Fruit fly (Drosophila melanogaster): ENCODE measurements around the gene CG13639.

CG13639 gene

DNA sequence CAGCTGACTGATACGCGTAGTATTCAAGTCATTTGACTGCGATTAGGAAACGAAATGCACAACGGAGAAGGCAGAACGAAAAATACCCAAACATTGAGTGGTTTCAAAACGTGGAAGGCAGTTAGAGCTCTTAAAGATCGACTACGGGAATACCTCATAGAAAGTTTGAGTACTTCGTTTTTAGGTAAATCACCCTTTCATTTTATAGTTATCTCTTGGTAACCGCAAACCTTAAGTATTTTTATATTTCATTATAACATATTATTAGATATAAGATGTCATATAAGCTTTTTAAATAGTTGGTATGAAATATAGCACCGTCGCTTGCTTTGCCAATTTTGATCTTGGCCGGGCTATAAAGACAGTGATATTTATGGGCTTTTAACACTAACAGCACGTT is 15.0 kb downstream of the CG13639 start:
- peak; percentile 56 for TF ChIP-seq noc (tag; optimal IDR thresholded peaks at IDR 0.05)

DNA sequence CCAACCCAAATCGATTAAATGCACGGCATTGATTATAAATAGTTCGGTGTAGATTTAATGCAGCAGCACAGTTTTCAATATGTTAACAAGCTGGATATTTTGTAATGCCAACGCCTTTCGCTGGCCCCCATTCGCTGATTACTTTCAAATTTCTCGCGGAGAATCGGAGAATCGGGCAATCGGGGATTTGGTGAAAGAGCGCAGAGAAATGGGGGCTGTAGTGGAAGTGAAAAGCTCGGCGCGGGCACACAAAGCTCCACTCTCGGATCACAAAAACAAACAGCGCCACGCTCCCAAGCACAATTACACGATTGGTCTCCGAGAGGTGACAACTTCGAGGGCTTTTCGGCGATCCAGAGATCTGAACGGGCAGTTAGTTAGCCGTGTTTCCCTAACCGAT is 18.5 kb downstream of the CG13639 start, which contains the start of gene Esp:
Esp (plus strand) TSS at position 301 of the 400 bp plus-strand sequence.
- TF ChIP-seq noc (tag; optimal IDR thresholded peaks at IDR 0.05): no peak

DNA sequence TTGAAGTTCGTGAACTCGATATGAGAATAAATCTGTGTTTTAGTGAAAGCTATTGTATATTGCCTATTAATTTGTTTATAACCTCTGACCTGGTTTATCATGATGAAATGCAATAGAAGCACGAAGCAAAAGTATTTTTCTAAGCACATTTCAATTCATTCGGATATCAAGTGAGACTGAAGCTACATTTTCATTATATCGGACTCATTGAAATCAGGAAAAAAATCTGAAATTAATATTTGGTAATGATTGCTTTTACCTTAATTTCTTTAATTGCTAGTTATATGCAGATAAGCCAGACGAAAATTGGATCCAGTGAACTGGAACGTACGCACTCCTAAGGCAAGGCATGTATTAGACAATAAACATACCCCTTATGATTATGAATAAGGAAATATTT is 19.1 kb downstream of the CG13639 start, which contains the start of gene CG33658:
CG33658 (minus strand) TSS at position 101 of the 400 bp plus-strand sequence.
- no peak for TF ChIP-seq noc (tag; optimal IDR thresholded peaks at IDR 0.05)

DNA sequence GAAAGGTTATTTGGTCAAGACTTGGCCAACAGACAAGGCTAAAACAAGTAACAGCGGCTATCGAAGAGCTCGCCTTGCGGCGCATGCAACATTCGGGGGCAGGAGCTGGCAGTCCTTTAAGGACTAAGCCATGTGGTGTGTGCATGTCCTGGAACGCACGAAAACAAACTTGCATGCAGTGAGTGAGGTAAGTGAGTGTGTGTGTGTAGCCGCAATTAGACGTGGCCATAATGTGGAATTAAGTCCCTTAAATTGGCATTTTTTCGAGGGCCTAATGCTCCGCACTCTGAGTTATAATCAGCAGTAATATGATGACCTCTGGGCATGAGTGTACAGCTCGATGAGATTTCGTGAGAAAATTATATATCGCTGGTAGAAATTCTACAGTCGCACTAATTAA is 26.5 kb downstream of the CG13639 start, which contains the start of gene sosie:
sosie (plus strand) TSS at position 301 of the 400 bp plus-strand sequence.
- TF ChIP-seq noc (tag; optimal IDR thresholded peaks at IDR 0.05): no peak

DNA sequence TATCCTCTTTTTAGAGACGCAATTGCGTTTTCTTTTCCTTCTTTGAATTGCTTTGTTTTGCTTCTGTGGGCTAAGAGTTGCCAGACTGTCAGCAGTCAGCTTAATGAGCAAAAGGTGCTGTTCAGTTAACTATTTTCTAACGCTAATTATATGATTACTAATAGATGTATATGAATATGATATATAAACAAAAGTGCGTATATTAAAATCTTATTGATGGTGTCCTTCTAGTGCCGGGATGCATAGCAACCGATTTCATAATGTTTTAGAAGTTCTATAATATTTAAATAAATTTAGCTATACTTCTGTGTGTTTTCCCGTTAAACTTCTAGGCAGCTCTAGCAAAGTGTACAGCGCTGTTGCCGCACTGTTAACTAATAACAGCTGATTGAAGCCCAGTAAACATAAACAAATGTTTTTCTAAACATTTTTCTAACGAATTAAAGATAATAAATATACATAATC is 30.2 kb downstream of the CG13639 start, which contains the start of the genes Kaz and CG43273:
Kaz (minus strand) TSS at position 73 of the 465 bp plus-strand sequence.
CG43273 (plus strand) TSS at position 415 of the 465 bp plus-strand sequence.
- no peak for TF ChIP-seq noc (tag; optimal IDR thresholded peaks at IDR 0.05)

DNA sequence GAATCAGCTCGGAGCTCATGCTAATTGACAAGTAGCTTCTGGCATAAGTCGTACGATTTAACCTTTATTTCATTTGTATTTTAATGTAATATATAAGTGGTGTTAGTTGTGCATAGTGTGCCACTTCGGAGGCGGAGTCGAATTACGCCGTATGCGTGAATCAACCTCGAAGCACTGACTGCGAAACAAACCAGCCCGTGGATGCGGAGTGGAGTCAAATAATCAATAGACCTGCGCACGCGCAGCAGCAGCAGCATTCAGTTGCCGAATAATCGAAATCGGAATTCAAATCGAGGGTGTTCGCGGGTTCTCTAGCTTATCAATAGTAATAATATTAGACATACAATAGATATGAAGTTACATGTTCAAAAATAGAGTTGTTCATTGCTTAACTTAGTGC is 31.9 kb downstream of the CG13639 start, which contains the start of gene RabX4:
RabX4 (minus strand) TSS at position 176 of the 400 bp plus-strand sequence.
- TF ChIP-seq noc (tag; optimal IDR thresholded peaks at IDR 0.05): no peak

DNA sequence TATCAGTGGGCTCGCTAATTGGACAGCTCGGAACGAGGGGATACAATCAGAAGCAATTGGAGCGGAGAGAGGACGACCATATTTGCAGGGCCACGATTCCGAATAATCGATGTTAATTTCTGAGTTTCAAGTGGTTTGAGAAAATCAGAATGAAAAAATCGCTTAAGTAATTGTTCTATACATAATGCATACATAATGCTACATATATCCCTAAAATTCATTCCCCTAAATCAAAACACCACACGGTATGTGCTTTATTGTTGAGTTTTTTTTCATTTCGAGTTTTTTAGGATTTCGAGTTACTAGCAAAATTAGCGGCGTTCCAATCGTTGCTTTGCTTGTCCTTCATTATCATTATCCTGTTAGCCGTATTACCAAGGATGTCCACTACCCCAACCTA is 34.6 kb downstream of the CG13639 start, which contains the start of gene niki:
niki (minus strand) TSS at position 101 of the 400 bp plus-strand sequence.
- TF ChIP-seq noc (tag; optimal IDR thresholded peaks at IDR 0.05): no peak

DNA sequence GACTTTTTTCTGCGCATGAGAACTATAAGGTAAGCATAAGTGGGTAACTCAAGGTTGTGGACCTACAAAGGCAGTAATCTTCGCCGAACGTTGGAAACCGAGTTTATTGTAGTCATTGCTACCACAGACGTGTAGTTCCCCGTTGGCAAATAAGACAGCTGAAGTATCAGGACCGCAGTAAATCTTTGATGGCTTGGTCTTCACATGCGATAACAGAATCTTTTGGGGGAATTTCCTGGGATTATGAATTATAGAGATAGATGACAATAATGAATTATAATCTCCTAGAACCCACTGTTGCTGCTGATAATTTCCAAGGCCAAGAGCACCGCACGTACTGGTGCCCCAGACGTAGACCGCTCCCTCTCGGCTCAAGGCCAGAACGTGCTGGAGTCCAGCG is 37.1 kb downstream of the CG13639 start:
- TF ChIP-seq noc (tag; optimal IDR thresholded peaks at IDR 0.05): no peak

DNA sequence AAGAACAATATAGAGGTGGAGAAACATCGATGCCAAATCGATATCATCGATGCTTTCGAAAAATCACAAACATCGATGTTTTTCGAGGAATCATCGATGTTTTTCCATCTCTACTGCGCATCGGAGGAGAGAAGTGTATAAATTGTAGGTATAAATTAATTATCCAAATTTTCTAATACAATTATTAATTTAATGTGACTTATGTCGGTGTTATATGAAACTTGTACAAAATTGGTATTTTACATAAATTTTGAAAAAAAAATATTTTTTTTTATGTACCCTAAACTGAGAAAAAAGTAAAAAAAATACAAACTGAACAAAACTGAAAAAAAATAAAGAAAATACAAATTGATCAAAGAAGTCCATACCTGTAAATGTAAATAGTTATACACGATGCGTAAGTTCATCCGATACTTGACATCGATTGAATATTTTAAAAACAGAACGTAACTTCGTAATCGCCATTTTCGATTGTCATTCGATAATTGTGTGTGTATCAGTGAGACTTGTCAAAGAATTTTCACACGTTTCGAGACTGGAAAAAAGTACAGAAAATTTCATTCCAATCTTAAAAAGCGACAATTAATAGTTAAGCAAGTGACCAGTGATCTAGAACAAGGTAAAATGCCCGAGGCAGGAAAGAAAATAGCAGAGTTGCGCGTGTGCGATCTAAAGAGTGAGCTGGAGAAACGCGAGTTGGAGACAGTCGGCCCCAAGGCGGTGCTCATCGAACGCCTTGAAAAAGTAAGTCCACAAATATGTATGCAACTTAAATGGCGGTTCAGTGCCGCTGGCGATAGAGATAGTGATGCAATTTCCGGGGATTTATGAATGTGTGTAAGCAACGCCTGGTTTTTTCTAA is 42.9 kb downstream of the CG13639 start, which contains the start of the genes CG5808 and Saf-B:
CG5808 (minus strand) TSS at position 15 of the 862 bp plus-strand sequence.
Saf-B (plus strand) TSS at position 472 of the 862 bp plus-strand sequence.
- TF ChIP-seq noc (tag; optimal IDR thresholded peaks at IDR 0.05): no peak

DNA sequence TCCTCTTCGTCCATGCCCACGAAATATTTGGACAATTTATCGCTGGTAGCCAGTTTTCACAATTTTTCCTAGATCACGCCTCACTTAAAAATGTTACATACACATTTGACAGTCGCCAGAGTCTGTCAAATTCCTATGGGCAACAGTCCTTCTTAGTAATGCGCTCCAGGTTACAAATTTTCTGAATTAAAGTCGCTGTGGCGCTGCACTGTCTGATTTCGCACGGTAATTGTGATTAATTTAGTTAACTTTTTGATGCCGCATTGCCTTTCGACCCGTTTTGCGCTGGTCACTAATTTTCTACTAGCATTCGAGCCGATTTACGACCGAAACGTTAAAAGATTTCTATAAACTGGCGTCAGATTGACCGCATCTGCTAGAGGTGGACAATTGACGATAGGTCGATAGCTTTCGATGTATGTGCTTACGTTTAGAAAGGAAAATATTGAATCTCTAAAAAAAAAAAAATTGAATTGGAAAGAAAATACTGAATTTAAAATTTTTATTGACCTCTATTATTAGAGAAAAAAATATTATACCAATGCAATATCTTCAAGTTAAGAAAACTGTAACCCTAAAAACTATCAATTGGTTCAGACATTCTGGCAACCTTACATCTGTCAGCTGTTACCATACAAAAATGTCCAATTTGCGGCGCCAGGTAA is 46.4 kb downstream of the CG13639 start, which contains the start of the genes lili and CG34150:
lili (minus strand) TSS at position 376 of the 665 bp plus-strand sequence.
CG34150 (plus strand) TSS at position 626 of the 665 bp plus-strand sequence.
- TF ChIP-seq noc (tag; optimal IDR thresholded peaks at IDR 0.05): peak; percentile 57

DNA sequence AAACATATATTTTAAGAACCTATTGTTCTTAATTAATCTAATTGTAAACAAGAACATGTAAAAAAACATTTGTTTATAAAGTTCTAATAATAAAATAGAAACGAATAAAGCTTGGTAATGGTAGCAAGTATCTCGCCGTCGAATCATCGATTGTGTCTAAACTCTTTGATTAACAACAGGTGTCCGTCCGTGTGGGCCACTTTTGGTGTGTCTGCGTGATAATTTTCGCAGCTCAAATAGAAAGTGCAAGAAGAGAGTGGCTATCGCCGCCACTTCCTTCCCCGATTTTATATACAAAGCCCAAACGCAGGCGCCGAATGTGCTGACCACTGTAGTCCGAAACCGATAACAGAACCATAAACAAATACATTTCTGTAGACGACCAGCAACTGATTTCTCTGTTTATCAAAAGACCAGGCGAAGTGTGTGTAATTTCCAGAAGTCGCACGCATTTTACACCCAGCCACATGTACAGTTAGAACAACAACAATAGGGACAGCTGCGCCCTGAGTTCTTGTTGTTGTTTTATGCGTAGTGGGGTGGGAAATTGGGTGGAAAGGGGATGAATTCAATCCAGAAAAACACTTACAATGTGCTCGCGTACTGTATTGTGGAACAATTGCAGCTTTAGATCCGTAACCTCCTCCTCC is 47.1 kb downstream of the CG13639 start:
- no peak for TF ChIP-seq noc (tag; optimal IDR thresholded peaks at IDR 0.05)

DNA sequence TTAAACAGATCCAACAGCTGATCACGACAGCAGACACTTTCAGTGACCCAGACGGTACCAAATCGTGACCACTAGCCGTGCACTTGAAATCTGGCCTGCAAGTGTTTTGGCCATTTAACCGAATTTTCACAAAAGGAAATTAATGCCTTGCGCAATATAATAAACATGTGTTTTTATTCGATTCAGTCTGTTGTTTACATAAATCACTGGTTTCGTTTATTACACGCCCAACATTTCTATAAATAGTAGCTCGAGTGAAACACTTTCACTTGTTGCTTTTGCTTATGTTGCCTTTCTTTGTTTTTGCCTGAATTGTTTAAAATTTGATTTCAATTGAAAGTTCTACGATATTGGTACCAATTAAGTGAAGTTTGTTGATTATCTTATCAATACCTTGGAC is 47.8 kb downstream of the CG13639 start:
- TF ChIP-seq noc (tag; optimal IDR thresholded peaks at IDR 0.05): no peak

DNA sequence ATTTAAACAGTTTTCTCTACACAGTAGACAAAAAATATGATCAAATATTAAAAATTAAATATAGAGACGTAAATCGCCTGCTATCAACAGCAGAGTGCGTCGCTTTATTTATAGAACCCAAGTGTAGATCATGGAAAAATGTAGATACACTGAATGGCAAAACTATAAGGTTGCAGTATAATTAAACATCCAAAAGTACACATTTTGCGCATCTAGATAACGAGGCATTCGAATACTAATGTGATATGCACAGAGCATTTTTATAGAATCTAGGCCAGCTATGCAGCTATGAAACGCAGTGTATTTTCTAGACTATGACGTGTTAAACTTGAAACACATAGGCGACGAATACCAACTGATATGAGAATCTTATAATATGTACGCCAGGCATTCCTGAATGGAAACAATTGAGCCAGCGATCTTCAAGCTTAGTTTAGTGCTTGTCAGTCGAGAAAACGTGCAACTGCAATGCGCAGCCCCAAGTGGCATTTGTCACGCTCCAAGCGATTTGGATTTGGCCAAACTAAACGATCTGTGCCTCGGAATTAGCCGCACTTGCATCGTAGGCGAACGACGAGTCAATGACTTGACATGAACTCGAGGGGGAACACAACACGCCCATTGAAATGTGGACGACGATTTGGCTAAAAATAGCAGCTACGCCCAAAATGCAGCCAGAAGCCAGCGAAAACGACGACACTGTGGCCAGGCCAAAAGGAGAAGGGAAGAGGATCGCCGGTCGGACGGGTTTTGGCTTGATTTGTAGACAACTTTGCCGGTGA is 49.1 kb downstream of the CG13639 start:
- peak; percentile 96 for TF ChIP-seq noc (tag; optimal IDR thresholded peaks at IDR 0.05)
